Worm (Caenorhabditis elegans): ENCODE data around the gene srg-10.

The srg-10 gene

ce11 chrIII:4649363-4649768 lies 28.2 kb upstream of the srg-10 start (continued):
- TF ChIP-seq fkh-10 (GFP tag; optimal IDR thresholded peaks at IDR 0.05): no peak
- TF ChIP-seq mdl-1 (tag; optimal IDR thresholded peaks at IDR 0.05): peak; percentile 94 to 100
- no peak for TF ChIP-seq aly-2 (tag; optimal IDR thresholded peaks at IDR 0.05)
- no peak for TF ChIP-seq ama-1 (optimal IDR thresholded peaks at IDR 0.05)
- no peak for TF ChIP-seq ces-1 (GFP tag; optimal IDR thresholded peaks at IDR 0.05)

- no peak for TF ChIP-seq unc-86 (tag; optimal IDR thresholded peaks at IDR 0.05)
- peak; percentile 69 for TF ChIP-seq blmp-1 (tag; optimal IDR thresholded peaks at IDR 0.05)
- TF ChIP-seq nhr-19 (GFP tag; conservative IDR thresholded peaks at IDR 0.05): peak; percentile 39; the same call in 1 of the 2 replicates
- TF ChIP-seq elt-2 (tag; optimal IDR thresholded peaks at IDR 0.05): peak; percentile 44
- peak in 2 of 6 experiments; percentile 13 to 61 for TF ChIP-seq elt-3 (tag; optimal IDR thresholded peaks at IDR 0.05)
- peak in 1 of 2 experiments; percentile 27 for TF ChIP-seq lin-35 (GFP tag; optimal IDR thresholded peaks at IDR 0.05)
- peak; percentile 48 for TF ChIP-seq ama-1 (optimal IDR thresholded peaks at IDR 0.05)
- no peak for TF ChIP-seq efl-1 (optimal IDR thresholded peaks at IDR 0.05)
- peak in 1 of 2 experiments; percentile 37 for TF ChIP-seq efl-1 (GFP tag; optimal IDR thresholded peaks at IDR 0.05 in 1 of 2)
- TF ChIP-seq nhr-20 (tag; optimal IDR thresholded peaks at IDR 0.05): peak; percentile 15
- TF ChIP-seq ceh-82 (tag; optimal IDR thresholded peaks at IDR 0.05): no peak
These were observed 27.6 kb upstream of the srg-10 start, which contains the start of gene ppm-2 for ce11 chrIII:4649811-4650544. TSS of gene ppm-2 (plus strand) at chrIII:4650494.

- TF ChIP-seq mep-1 (tag; optimal IDR thresholded peaks at IDR 0.05) (no peak), nhr-237 (tag; optimal IDR thresholded peaks at IDR 0.05) (no peak), ama-1 (optimal IDR thresholded peaks at IDR 0.05) (no peak), ceh-82 (tag; optimal IDR thresholded peaks at IDR 0.05) (no peak), unc-62 (GFP tag; optimal IDR thresholded peaks at IDR 0.05) (no peak), zip-4 (GFP tag; optimal IDR thresholded peaks at IDR 0.05) (no peak), unc-130 (tag; optimal IDR thresholded peaks at IDR 0.05) (no peak), nhr-84 (tag; optimal IDR thresholded peaks at IDR 0.05) (no peak), lsy-2 (tag; optimal IDR thresholded peaks at IDR 0.05) (no peak), C34B4.2 (tag; optimal IDR thresholded peaks at IDR 0.05) (no peak), egl-13 (tag; optimal IDR thresholded peaks at IDR 0.05) (no peak), aha-1 (tag; optimal IDR thresholded peaks at IDR 0.05) (no peak), pax-3 (tag; optimal IDR thresholded peaks at IDR 0.05) (no peak), dpl-1 (GFP tag; optimal IDR thresholded peaks at IDR 0.05) (no peak), unc-98 (GFP tag; IDR thresholded peaks at IDR 0.05) (no peak), grh-1 (GFP tag; IDR thresholded peaks at IDR 0.05) (no peak)
These were observed 24.2 kb upstream of the srg-10 start for ce11 chrIII:4653374-4653773.

ce11 chrIII:4653912-4654311 lies 23.7 kb upstream of the srg-10 start:
- TF ChIP-seq nhr-85 (tag): peak; percentile 47
- peak; percentile 0 for TF ChIP-seq elt-2 (tag; optimal IDR thresholded peaks at IDR 0.05)
- TF ChIP-seq unc-30 (tag; optimal IDR thresholded peaks at IDR 0.05): no peak
- no peak for TF ChIP-seq nhr-20 (tag; optimal IDR thresholded peaks at IDR 0.05)

- no peak for TF ChIP-seq F16B12.6 (tag; optimal IDR thresholded peaks at IDR 0.05)
- TF ChIP-seq pqm-1 (tag; optimal IDR thresholded peaks at IDR 0.05): no peak
- no peak for TF ChIP-seq elt-2 (tag; optimal IDR thresholded peaks at IDR 0.05)
- no peak for TF ChIP-seq nhr-19 (GFP tag; conservative IDR thresholded peaks at IDR 0.05)
- no peak for TF ChIP-seq rnt-1 (tag; optimal IDR thresholded peaks at IDR 0.05)
- TF ChIP-seq vab-15 (tag; optimal IDR thresholded peaks at IDR 0.05): no peak
- TF ChIP-seq egl-27 (tag; optimal IDR thresholded peaks at IDR 0.05): no peak
- no peak for TF ChIP-seq ama-1 (optimal IDR thresholded peaks at IDR 0.05)
- no peak for TF ChIP-seq ceh-8 (GFP tag; optimal IDR thresholded peaks at IDR 0.05)
- no peak for TF ChIP-seq pax-3 (tag; optimal IDR thresholded peaks at IDR 0.05)
- no peak for TF ChIP-seq ceh-63 (GFP tag; optimal IDR thresholded peaks at IDR 0.05)
- no peak for TF ChIP-seq sox-4 (tag; optimal IDR thresholded peaks at IDR 0.05)
- TF ChIP-seq grh-1 (GFP tag; IDR thresholded peaks at IDR 0.05): no peak
- TF ChIP-seq alr-1 (tag; optimal IDR thresholded peaks at IDR 0.05; ENCODE audit: borderline replicate concordance): no peak
- TF ChIP-seq hlh-4 (tag; optimal IDR thresholded peaks at IDR 0.05): no peak
- TF ChIP-seq unc-30 (tag; optimal IDR thresholded peaks at IDR 0.05): no peak
- no peak for TF ChIP-seq mdl-1 (tag; optimal IDR thresholded peaks at IDR 0.05)
- no peak for TF ChIP-seq swsn-7 (tag; optimal IDR thresholded peaks at IDR 0.05)
- TF ChIP-seq unc-86 (tag; optimal IDR thresholded peaks at IDR 0.05): no peak
These were observed 22.2 kb upstream of the srg-10 start, which contains the start of gene T23F11.2 for ce11 chrIII:4655402-4655801. TSS of gene T23F11.2 (minus strand) at chrIII:4655502.

Measured in whole organism, L1 larva.